Worm (Caenorhabditis elegans) whole organism, midembryonic: ENCODE measurements around the gene ttr-48.

Experiments used
- T22C8.4 ChIP-seq: fragments of 200-800 bp; sonication (Bioruptor generic); IDR thresholded peaks from 2 replicates; pipeline ENCODE4 v1.3.6; 2022; ENCODE audit warnings: missing genetic modification characterization, missing compliant biosample characterization
- flt-1 ChIP-seq: fragments of 200-800 bp; sonication (Bioruptor generic); IDR thresholded peaks from 2 replicates; pipeline ENCODE4 v1.3.6; 2022; ENCODE audit warnings: missing genetic modification characterization, missing compliant biosample characterization
- klf-2 ChIP-seq: fragments of 200-800 bp; sonication (Bioruptor generic); conservative IDR thresholded peaks from 2 replicates; pipeline ENCODE4 v1.3.6; 2022; ENCODE audit warnings: missing genetic modification reagents, missing genetic modification characterization, missing compliant biosample characterization

- TF ChIP-seq flt-1 (GFP tag; lab: Robert Waterston, UW) (no peak), T22C8.4 (GFP tag; lab: Robert Waterston, UW) (no peak), klf-2 (GFP tag; lab: Robert Waterston, UW) (no peak)
Observed at ce11 chrX:3792715-3793114, 49.5 kb downstream of the ttr-48 start, which contains the start of gene idpp-5.
